Worm (Caenorhabditis elegans): ENCODE results near the gene fust-1.

fust-1 gene

ce11 chrII:7183493-7184272, 31.3 kb downstream of the fust-1 start, which contains the start of gene pdl-1:
Gene pdl-1, plus strand, starts transcription at chrII:7183801.
- TF ChIP-seq nhr-11 (tag; optimal IDR thresholded peaks at IDR 0.05) (no peak), elt-3 (tag; optimal IDR thresholded peaks at IDR 0.05) (no peak), ceh-16 (tag; optimal IDR thresholded peaks at IDR 0.05) (no peak), unc-62 (GFP tag; optimal IDR thresholded peaks at IDR 0.05) (no peak), eor-1 (tag; optimal IDR thresholded peaks at IDR 0.05) (no peak), ceh-9 (tag; optimal IDR thresholded peaks at IDR 0.05) (no peak), ZK546.5 (tag; optimal IDR thresholded peaks at IDR 0.05) (no peak), nfya-1 (tag; optimal IDR thresholded peaks at IDR 0.05; ENCODE audit: insufficient read depth) (peak; percentile 68), nhr-43 (tag; optimal IDR thresholded peaks at IDR 0.05; ENCODE audit: poor library complexity, severe bottlenecking) (peak; percentile 75), nhr-25 (tag; optimal IDR thresholded peaks at IDR 0.05) (no peak), ztf-11 (tag; optimal IDR thresholded peaks at IDR 0.05) (no peak), ceh-82 (tag; optimal IDR thresholded peaks at IDR 0.05) (peak; percentile 59), pqm-1 (tag; optimal IDR thresholded peaks at IDR 0.05) (peak; percentile 11), snpc-4 (tag; optimal IDR thresholded peaks at IDR 0.05) (peak; percentile 60), R02D3.7 (tag; optimal IDR thresholded peaks at IDR 0.05) (peak; percentile 16), ceh-28 (tag; optimal IDR thresholded peaks at IDR 0.05) (no peak), lsy-12 (tag; optimal IDR thresholded peaks at IDR 0.05) (no peak), hmg-11 (tag; optimal IDR thresholded peaks at IDR 0.05) (no peak), egl-5 (tag; optimal IDR thresholded peaks at IDR 0.05) (peak; percentile 25), jun-1 (tag; optimal IDR thresholded peaks at IDR 0.05) (peak; percentile 15), pha-4 (tag; optimal IDR thresholded peaks at IDR 0.05) (peak; percentile 87), elt-2 (tag; optimal IDR thresholded peaks at IDR 0.05) (peak; percentile 36), nhr-76 (tag; optimal IDR thresholded peaks at IDR 0.05) (no peak), mml-1 (tag; optimal IDR thresholded peaks at IDR 0.05) (no peak), nhr-28 (tag; optimal IDR thresholded peaks at IDR 0.05) (no peak), ama-1 (optimal IDR thresholded peaks at IDR 0.05) (peak; percentile 69), nhr-237 (tag; optimal IDR thresholded peaks at IDR 0.05) (no peak), fkh-2 (tag; optimal IDR thresholded peaks at IDR 0.05) (no peak), nhr-67 (tag; optimal IDR thresholded peaks at IDR 0.05) (no peak), lin-39 (tag; optimal IDR thresholded peaks at IDR 0.05) (peak; percentile 68), fos-1 (tag; optimal IDR thresholded peaks at IDR 0.05) (no peak), ztf-4 (tag; optimal IDR thresholded peaks at IDR 0.05) (peak; percentile 72), nhr-77 (tag; optimal IDR thresholded peaks at IDR 0.05) (peak; percentile 27), daf-12 (tag; optimal IDR thresholded peaks at IDR 0.05) (no peak), lin-15B (tag; optimal IDR thresholded peaks at IDR 0.05) (peak; percentile 14), nhr-23 (tag; optimal IDR thresholded peaks at IDR 0.05) (no peak), skn-1 (tag; optimal IDR thresholded peaks at IDR 0.05) (peak; percentile 6), sea-2 (GFP tag; optimal IDR thresholded peaks at IDR 0.05) (no peak), mdl-1 (tag; optimal IDR thresholded peaks at IDR 0.05) (no peak), fkh-10 (GFP tag; optimal IDR thresholded peaks at IDR 0.05) (no peak), unc-39 (tag; optimal IDR thresholded peaks at IDR 0.05) (no peak), zag-1 (tag; optimal IDR thresholded peaks at IDR 0.05) (no peak), egl-27 (tag; optimal IDR thresholded peaks at IDR 0.05) (no peak), elt-1 (tag; optimal IDR thresholded peaks at IDR 0.05) (no peak), nhr-12 (tag; optimal IDR thresholded peaks at IDR 0.05) (no peak), aly-2 (tag; optimal IDR thresholded peaks at IDR 0.05) (no peak), tbx-2 (tag; optimal IDR thresholded peaks at IDR 0.05) (peak; percentile 62)
